Worm (Caenorhabditis elegans) whole organism, L4 larva: ENCODE data around the gene C29E4.9.
A peak's percentile ranks its signal among the peaks of the same experiment; 100 is the strongest.

ENCODE experiments used
- attf-4 ChIP-seq: sonication (generic microtip); optimal IDR thresholded peaks from 3 replicates; lab custom pipeline; 2017; ENCODE audit warnings: missing biosample characterization, missing genetic modification characterization
- mdl-1 ChIP-seq, 2 experiments: fragments of 150-350 bp in 1 of 2; sonication (generic microtip) in 1 of 2; optimal IDR thresholded peaks; 2 replicates each; lab custom pipeline; 2014 to 2017; ENCODE audit warnings: missing biosample characterization in 2 of 2, missing genetic modification characterization in 2 of 2
- unc-130 ChIP-seq: sonication (generic microtip); optimal IDR thresholded peaks from 2 replicates; lab custom pipeline; 2016; ENCODE audit warnings: missing genetic modification reagents, missing genetic modification characterization, missing compliant biosample characterization
- unc-62 ChIP-seq, 3 experiments: fragments of 150-350 bp in 1 of 3; sonication (generic microtip); optimal IDR thresholded peaks in 2 of 3; peaks in 1 of 3; 1 replicate in 1 of 3; 2 replicates in 2 of 3; lab custom pipeline; 2014 to 2017; ENCODE audit warnings: missing biosample characterization in 3 of 3, missing genetic modification characterization in 3 of 3, missing genetic modification reagents in 3 of 3, missing genotype in 1 of 3
- zag-1 ChIP-seq: fragments of 150-350 bp; optimal IDR thresholded peaks from 2 replicates; lab custom pipeline; 2014; ENCODE audit warnings: missing biosample characterization, missing genetic modification characterization

- TF ChIP-seq mdl-1 (tag; optimal IDR thresholded peaks at IDR 0.05; lab: Kevin White, UChicago) (peak in 1 of 2 experiments; percentile 47), zag-1 (tag; lab: Kevin White, UChicago) (no peak), unc-62 (GFP tag; optimal IDR thresholded peaks at IDR 0.05 in 1 of 2; lab: Kevin White, UChicago) (peak in 1 of 2 experiments; percentile 87), unc-62 (tag; optimal IDR thresholded peaks at IDR 0.05; lab: Kevin White, UChicago) (no peak), attf-4 (tag; lab: Kevin White, UChicago) (no peak), unc-130 (GFP tag; lab: Kevin White, UChicago) (no peak)
These were observed 45.2 kb downstream of the C29E4.9 start, which contains the start of gene ZK688.7 for ce11 chrIII:7911621-7912020.
